Worm (Caenorhabditis elegans) whole organism, young adult: ENCODE measurements around the gene R09E12.9.
A peak's percentile ranks its signal among the peaks of the same experiment; 100 is the strongest.

Source experiments
- D2030.7 ChIP-seq: fragments of 200-800 bp; sonication (Bioruptor generic); IDR thresholded peaks from 2 replicates; pipeline ENCODE4 v1.3.6; 2022; ENCODE audit warnings: missing genetic modification reagents, missing genetic modification characterization, missing compliant biosample characterization
- F39B2.1 ChIP-seq: fragments of 200-800 bp; sonication (Bioruptor generic); IDR thresholded peaks from 2 replicates; pipeline ENCODE4 v1.3.6; 2022; ENCODE audit warnings: missing genetic modification reagents, missing genetic modification characterization, missing compliant biosample characterization
- F49E8.2 ChIP-seq: sonication (generic microtip); optimal IDR thresholded peaks from 3 replicates; lab custom pipeline; 2017; ENCODE audit warnings: missing genetic modification characterization, mild to moderate bottlenecking, missing compliant biosample characterization, antibody characterized with exemption, moderate library complexity; ENCODE audit not compliant: insufficient read depth
- F57A8.1 ChIP-seq: fragments of 200-800 bp; sonication (Bioruptor generic); optimal IDR thresholded peaks from 2 replicates; lab custom pipeline; 2018; ENCODE audit warnings: mild to moderate bottlenecking, missing genetic modification characterization, moderate library complexity, missing compliant biosample characterization
- F57C9.4 ChIP-seq: sonication (generic microtip); optimal IDR thresholded peaks from 2 replicates; lab custom pipeline; 2017; ENCODE audit warnings: mild to moderate bottlenecking, missing genetic modification characterization, missing compliant biosample characterization
- K12H6.12 ChIP-seq: fragments of 200-800 bp; sonication (Bioruptor generic); optimal IDR thresholded peaks from 2 replicates; lab custom pipeline; 2018; ENCODE audit warnings: mild to moderate bottlenecking, missing genetic modification characterization, missing compliant biosample characterization
- T26A5.8 ChIP-seq: sonication (generic microtip); optimal IDR thresholded peaks from 2 replicates; lab custom pipeline; 2016; ENCODE audit warnings: missing genetic modification characterization, missing compliant biosample characterization
- Y95B8A.8 ChIP-seq: fragments of 200-800 bp; sonication (Bioruptor generic); IDR thresholded peaks from 2 replicates; pipeline ENCODE4 v1.3.6; 2022; ENCODE audit warnings: missing genetic modification reagents, missing genetic modification characterization, missing compliant biosample characterization
- ama-1 ChIP-seq, 3 experiments: fragments of 150-350 bp in 1 of 3; sonication (generic microtip) in 2 of 3; optimal IDR thresholded peaks; 2 replicates each; lab custom pipeline; 2014 to 2018; ENCODE audit warnings: missing biosample characterization in 2 of 3, missing genetic modification characterization in 2 of 3, missing genetic modification reagents in 2 of 3
- aptf-2 ChIP-seq: fragments of 200-800 bp; sonication (Bioruptor generic); conservative IDR thresholded peaks from 2 replicates; pipeline ENCODE4 v1.3.6; 2022; ENCODE audit warnings: missing genetic modification reagents, missing genetic modification characterization, missing compliant biosample characterization
- aptf-3 ChIP-seq: fragments of 200-800 bp; sonication (Bioruptor generic); IDR thresholded peaks from 2 replicates; pipeline ENCODE4 v1.3.6; 2022; ENCODE audit warnings: missing genetic modification characterization, missing compliant biosample characterization
- attf-3 ChIP-seq: fragments of 200-800 bp; sonication (Bioruptor generic); conservative IDR thresholded peaks from 2 replicates; pipeline ENCODE4 v1.3.6; 2022; ENCODE audit warnings: missing genetic modification reagents, missing genetic modification characterization, missing compliant biosample characterization
- bed-1 ChIP-seq: fragments of 200-800 bp; sonication (Bioruptor generic); IDR thresholded peaks from 2 replicates; pipeline ENCODE4 v1.3.6; 2022; ENCODE audit warnings: missing genetic modification reagents, missing genetic modification characterization, missing compliant biosample characterization
- ccch-3 ChIP-seq: fragments of 200-800 bp; sonication (Bioruptor generic); optimal IDR thresholded peaks from 2 replicates; lab custom pipeline; 2018; ENCODE audit warnings: mild to moderate bottlenecking, missing genetic modification characterization, missing compliant biosample characterization
- cebp-2 ChIP-seq: fragments of 200-800 bp; sonication (Bioruptor generic); IDR thresholded peaks from 2 replicates; pipeline ENCODE4 v1.3.6; 2022; ENCODE audit warnings: missing genetic modification characterization, missing compliant biosample characterization
- ceh-27 ChIP-seq: fragments of 200-800 bp; sonication (Bioruptor generic); optimal IDR thresholded peaks from 2 replicates; lab custom pipeline; 2018; ENCODE audit warnings: mild to moderate bottlenecking, missing genetic modification characterization, moderate library complexity, missing compliant biosample characterization
- ceh-91 ChIP-seq: fragments of 200-800 bp; sonication (Bioruptor generic); IDR thresholded peaks from 2 replicates; pipeline ENCODE4 v1.3.6; 2022; ENCODE audit warnings: missing genetic modification reagents, missing genetic modification characterization, missing compliant biosample characterization
- chd-7 ChIP-seq: sonication (generic microtip); optimal IDR thresholded peaks from 2 replicates; lab custom pipeline; 2016; ENCODE audit warnings: mild to moderate bottlenecking, missing genetic modification characterization, moderate library complexity, missing compliant biosample characterization
- ekl-4 ChIP-seq: fragments of 200-800 bp; sonication (Bioruptor generic); IDR thresholded peaks from 2 replicates; pipeline ENCODE4 v1.3.6; 2022; ENCODE audit warnings: missing genetic modification reagents, missing genetic modification characterization, missing compliant biosample characterization
- gei-17 ChIP-seq: fragments of 200-800 bp; sonication (Bioruptor generic); optimal IDR thresholded peaks from 2 replicates; lab custom pipeline; 2018; ENCODE audit warnings: mild to moderate bottlenecking, missing genetic modification characterization, missing compliant biosample characterization
- hlh-12 ChIP-seq: sonication (generic microtip); optimal IDR thresholded peaks from 2 replicates; lab custom pipeline; 2016; ENCODE audit warnings: missing genetic modification characterization, missing compliant biosample characterization
- hmg-1.2 ChIP-seq: fragments of 200-800 bp; sonication (Bioruptor generic); IDR thresholded peaks from 2 replicates; pipeline ENCODE4 v1.3.6; 2022; ENCODE audit warnings: missing genetic modification reagents, missing genetic modification characterization, missing compliant biosample characterization
- hsf-1 ChIP-seq: fragments of 200-800 bp; sonication (Bioruptor generic); IDR thresholded peaks from 2 replicates; pipeline ENCODE4 v1.3.6; 2022; ENCODE audit warnings: missing genetic modification reagents, missing genetic modification characterization, missing compliant biosample characterization
- lag-1 ChIP-seq: fragments of 200-800 bp; sonication (Bioruptor generic); IDR thresholded peaks from 2 replicates; pipeline ENCODE4 v1.3.6; 2022; ENCODE audit warnings: missing genetic modification reagents, missing genetic modification characterization, missing compliant biosample characterization
- let-526 ChIP-seq: fragments of 200-800 bp; sonication (Bioruptor generic); IDR thresholded peaks from 2 replicates; pipeline ENCODE4 v1.3.6; 2022; ENCODE audit warnings: missing genetic modification reagents, missing genetic modification characterization, missing compliant biosample characterization
- let-607 ChIP-seq, 2 experiments: fragments of 200-800 bp in 1 of 2; sonication (Bioruptor generic) in 1 of 2; sonication (generic microtip) in 1 of 2; optimal IDR thresholded peaks; 2 replicates each; lab custom pipeline; 2016 to 2018; ENCODE audit warnings: mild to moderate bottlenecking in 2 of 2, missing compliant biosample characterization in 2 of 2, missing genetic modification characterization in 2 of 2, moderate library complexity in 2 of 2, missing genotype in 1 of 2
- lin-35 ChIP-seq, 3 experiments: fragments of 150-350 bp in 2 of 3; sonication (generic microtip) in 1 of 3; optimal IDR thresholded peaks; 2 replicates each; lab custom pipeline; 2014 to 2018; ENCODE audit warnings: missing biosample characterization in 3 of 3, missing genetic modification characterization in 3 of 3, missing genetic modification reagents in 3 of 3
- lin-40 ChIP-seq: sonication (generic microtip); optimal IDR thresholded peaks from 2 replicates; lab custom pipeline; 2016; ENCODE audit warnings: missing genetic modification characterization, mild to moderate bottlenecking, missing compliant biosample characterization, missing genotype, missing genetic modification reagents
- lir-1 ChIP-seq: fragments of 200-800 bp; sonication (Bioruptor generic); conservative IDR thresholded peaks from 2 replicates; pipeline ENCODE4 v1.3.6; 2022; ENCODE audit warnings: missing genetic modification reagents, missing genetic modification characterization, missing compliant biosample characterization
- nfya-2 ChIP-seq: fragments of 200-800 bp; sonication (Bioruptor generic); IDR thresholded peaks from 2 replicates; pipeline ENCODE4 v1.3.6; 2022; ENCODE audit warnings: missing genetic modification reagents, missing genetic modification characterization, missing compliant biosample characterization
- nfyb-1 ChIP-seq: fragments of 200-800 bp; sonication (Bioruptor generic); IDR thresholded peaks from 2 replicates; pipeline ENCODE4 v1.3.6; 2022; ENCODE audit warnings: missing genetic modification reagents, missing genetic modification characterization, missing compliant biosample characterization
- nhr-80 ChIP-seq: sonication (generic microtip); optimal IDR thresholded peaks from 2 replicates; lab custom pipeline; 2016; ENCODE audit warnings: missing genetic modification characterization, missing compliant biosample characterization
- nhr-90 ChIP-seq: sonication (generic microtip); optimal IDR thresholded peaks from 2 replicates; lab custom pipeline; 2016; ENCODE audit warnings: missing genotype, mild to moderate bottlenecking, missing genetic modification characterization, missing compliant biosample characterization
- rcor-1 ChIP-seq: fragments of 200-800 bp; sonication (Bioruptor generic); IDR thresholded peaks from 2 replicates; pipeline ENCODE4 v1.3.6; 2022; ENCODE audit warnings: missing genetic modification reagents, missing genetic modification characterization, missing compliant biosample characterization
- repo-1 ChIP-seq: sonication (generic microtip); optimal IDR thresholded peaks from 2 replicates; lab custom pipeline; 2017; ENCODE audit warnings: mild to moderate bottlenecking, missing genetic modification characterization, missing compliant biosample characterization
- rpc-1 ChIP-seq, 2 experiments: fragments of 150-350 bp in 1 of 2; sonication (generic microtip) in 1 of 2; optimal IDR thresholded peaks; 2 replicates each; lab custom pipeline; 2014 to 2018; ENCODE audit warnings: missing biosample characterization in 1 of 2, missing genetic modification characterization in 1 of 2, missing genetic modification reagents in 1 of 2, missing genotype in 1 of 2
- snpc-1.3 ChIP-seq: sonication (generic microtip); optimal IDR thresholded peaks from 2 replicates; lab custom pipeline; 2017; ENCODE audit warnings: missing genetic modification characterization, mild to moderate bottlenecking, missing compliant biosample characterization, antibody characterized with exemption, moderate library complexity, missing genotype, missing genetic modification reagents; ENCODE audit not compliant: insufficient read depth
- snpc-3.4 ChIP-seq: sonication (generic microtip); optimal IDR thresholded peaks from 2 replicates; lab custom pipeline; 2017; ENCODE audit warnings: missing genetic modification characterization, mild to moderate bottlenecking, missing compliant biosample characterization, antibody characterized with exemption, moderate library complexity, missing genotype, missing genetic modification reagents
- somi-1 ChIP-seq: fragments of 200-800 bp; sonication (Bioruptor generic); optimal IDR thresholded peaks from 2 replicates; lab custom pipeline; 2018; ENCODE audit warnings: mild to moderate bottlenecking, missing genetic modification characterization, missing compliant biosample characterization
- sptf-2 ChIP-seq: fragments of 200-800 bp; sonication (Bioruptor generic); optimal IDR thresholded peaks from 2 replicates; lab custom pipeline; 2018; ENCODE audit warnings: mild to moderate bottlenecking, missing genetic modification characterization, missing compliant biosample characterization
- tbx-9 ChIP-seq: sonication (generic microtip); optimal IDR thresholded peaks from 2 replicates; lab custom pipeline; 2016; ENCODE audit warnings: borderline replicate concordance, missing genetic modification characterization, inconsistent platforms, missing compliant biosample characterization
- unc-130 ChIP-seq: sonication (generic microtip); optimal IDR thresholded peaks from 2 replicates; lab custom pipeline; 2016; ENCODE audit warnings: missing genetic modification reagents, missing genetic modification characterization, missing compliant biosample characterization
- xnd-1 ChIP-seq: sonication (generic microtip); optimal IDR thresholded peaks from 2 replicates; lab custom pipeline; 2016; ENCODE audit warnings: missing genotype, missing genetic modification reagents, missing genetic modification characterization, missing compliant biosample characterization
- zfh-2 ChIP-seq: fragments of 200-800 bp; sonication (Bioruptor generic); conservative IDR thresholded peaks from 2 replicates; pipeline ENCODE4 v1.3.6; 2022; ENCODE audit warnings: missing genetic modification reagents, missing genetic modification characterization, missing compliant biosample characterization

The R09E12.9 gene

ce11 chrV:777285-777684, at the start of gene R09E12.9:
TSS of gene R09E12.9 (plus strand) at chrV:777600.
- TF ChIP-seq cebp-2 (no peak), aptf-3 (no peak), nhr-80 (tag; lab: Kevin White, UChicago) (peak; percentile 3), ama-1 (optimal IDR thresholded peaks at IDR 0.05; lab: Kevin White, UChicago) (no peak), ama-1 (GFP tag; optimal IDR thresholded peaks at IDR 0.05; lab: Kevin White, UChicago) (no peak), rpc-1 (optimal IDR thresholded peaks at IDR 0.05; lab: Kevin White, UChicago) (no peak), rpc-1 (tag; optimal IDR thresholded peaks at IDR 0.05; lab: Kevin White, UChicago) (no peak), F39B2.1 (GFP tag; lab: Robert Waterston, UW) (no peak), hmg-1.2 (GFP tag; lab: Robert Waterston, UW) (peak; percentile 52; the same call in 1 of the 2 replicates)

DNA sequence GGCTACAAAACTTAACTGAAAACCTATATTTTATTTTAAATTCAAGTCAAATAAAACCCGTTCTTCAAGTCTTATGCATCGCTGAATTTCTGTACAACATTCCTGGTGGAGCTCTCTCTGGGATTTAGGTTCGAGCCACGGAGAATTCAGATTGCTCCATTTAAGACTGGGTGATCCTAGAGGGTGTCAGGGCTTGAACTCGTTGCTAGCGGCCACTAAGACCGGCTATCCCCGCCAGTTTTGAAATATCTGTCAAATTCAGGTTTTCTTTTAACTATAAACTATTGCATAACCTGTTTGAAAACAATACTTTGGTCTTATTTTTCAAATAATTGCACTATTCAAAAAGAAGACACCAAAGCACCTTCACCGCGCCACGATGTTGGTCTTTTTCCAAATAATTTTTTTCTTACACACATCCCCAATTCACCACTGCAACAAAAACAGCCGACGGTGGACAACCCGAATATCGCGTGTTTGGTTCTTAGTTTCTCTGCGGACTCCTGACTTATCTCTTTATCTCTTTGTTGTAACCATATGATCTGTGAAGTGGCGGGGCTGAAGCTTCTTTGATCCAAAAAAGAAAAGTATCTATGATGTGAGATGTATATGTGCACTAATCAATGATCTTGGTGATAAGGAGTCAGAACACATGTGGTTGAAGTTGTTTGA, 48.4 kb upstream of the R09E12.9 start:
- 0 out of 2 replicates have a peak, but pooled peaks have one; percentile 27 for TF ChIP-seq Y95B8A.8 (GFP tag; lab: Robert Waterston, UW)
- TF ChIP-seq F49E8.2 = no peak
- no peak for TF ChIP-seq unc-130 (GFP tag; lab: Kevin White, UChicago)
- TF ChIP-seq F57A8.1 (GFP tag; lab: Kevin White, UChicago) = no peak
- TF ChIP-seq sptf-2 = no peak
- TF ChIP-seq nfya-2 (GFP tag; lab: Robert Waterston, UW) = no peak
- no peak for TF ChIP-seq ccch-3 (GFP tag; lab: Kevin White, UChicago)
- no peak for TF ChIP-seq nfyb-1 (GFP tag; lab: Robert Waterston, UW)
- TF ChIP-seq K12H6.12 (tag; lab: Kevin White, UChicago) = peak; percentile 32
- no peak for TF ChIP-seq bed-1
- no peak for TF ChIP-seq tbx-9 (tag; lab: Kevin White, UChicago)
- TF ChIP-seq ceh-27 (GFP tag; lab: Kevin White, UChicago) = no peak
- no peak for TF ChIP-seq lir-1 (GFP tag; lab: Robert Waterston, UW)
- no peak for TF ChIP-seq T26A5.8 (tag; lab: Kevin White, UChicago)
- no peak for TF ChIP-seq rpc-1 (optimal IDR thresholded peaks at IDR 0.05; lab: Kevin White, UChicago)
- no peak for TF ChIP-seq rpc-1 (tag; optimal IDR thresholded peaks at IDR 0.05; lab: Kevin White, UChicago)
- no peak for TF ChIP-seq hsf-1 (GFP tag; lab: Robert Waterston, UW)
- TF ChIP-seq attf-3 = no peak
- no peak for TF ChIP-seq ekl-4
- no peak for TF ChIP-seq gei-17
- TF ChIP-seq xnd-1 = no peak
- TF ChIP-seq somi-1 (GFP tag; lab: Kevin White, UChicago) = peak; percentile 67
- no peak for TF ChIP-seq D2030.7 (GFP tag; lab: Robert Waterston, UW)
- TF ChIP-seq lag-1 (GFP tag; lab: Robert Waterston, UW) = no peak
- TF ChIP-seq chd-7 (tag; lab: Kevin White, UChicago) = peak; percentile 54
- TF ChIP-seq rcor-1 = no peak
- TF ChIP-seq let-607 (tag; optimal IDR thresholded peaks at IDR 0.05; lab: Kevin White, UChicago) = peak in 1 of 2 experiments; percentile 18
- TF ChIP-seq lin-35 (GFP tag; optimal IDR thresholded peaks at IDR 0.05; lab: Kevin White, UChicago) = no peak
- TF ChIP-seq nhr-80 (tag; lab: Kevin White, UChicago) = peak; percentile 23
- TF ChIP-seq repo-1 (tag; lab: Kevin White, UChicago) = peak; percentile 64
- TF ChIP-seq snpc-3.4 (tag; lab: Kevin White, UChicago) = no peak
- TF ChIP-seq zfh-2 = no peak
- no peak for TF ChIP-seq nhr-90
- no peak for TF ChIP-seq aptf-2 (GFP tag; lab: Robert Waterston, UW)
- TF ChIP-seq hlh-12 (tag; lab: Kevin White, UChicago) = no peak
- TF ChIP-seq snpc-1.3 (tag; lab: Kevin White, UChicago) = no peak
- peak; percentile 24 for TF ChIP-seq lin-40 (tag; lab: Kevin White, UChicago)
- peak; percentile 8 for TF ChIP-seq F57C9.4 (tag; lab: Kevin White, UChicago)
- peak; percentile 85 for TF ChIP-seq ama-1 (optimal IDR thresholded peaks at IDR 0.05; lab: Kevin White, UChicago)
- TF ChIP-seq ama-1 (GFP tag; optimal IDR thresholded peaks at IDR 0.05; lab: Kevin White, UChicago) = no peak
- no peak for TF ChIP-seq ceh-91 (GFP tag; lab: Robert Waterston, UW)
- TF ChIP-seq let-526 = peak; percentile 40; the same call in 1 of the 2 replicates
- no peak for TF ChIP-seq F39B2.1 (GFP tag; lab: Robert Waterston, UW)
